Worm (Caenorhabditis elegans) whole organism, L4 larva: ENCODE results near the gene ced-9.

Experiments used
- D1046.2 ChIP-seq: fragments of 200-800 bp; sonication (Bioruptor generic); IDR thresholded peaks from 2 replicates; pipeline ENCODE4 v1.3.6; 2022; ENCODE audit warnings: missing genetic modification characterization, missing compliant biosample characterization
- F10B5.3 ChIP-seq: sonication (generic microtip); optimal IDR thresholded peaks from 2 replicates; lab custom pipeline; 2016; ENCODE audit warnings: mild to moderate bottlenecking, missing genetic modification characterization, missing compliant biosample characterization
- F26F4.8 ChIP-seq: fragments of 200-800 bp; sonication (Bioruptor generic); conservative IDR thresholded peaks from 2 replicates; pipeline ENCODE4 v1.3.6; 2022; ENCODE audit warnings: missing genetic modification characterization, missing compliant biosample characterization
- T20F7.1 ChIP-seq: fragments of 200-800 bp; sonication (Bioruptor generic); optimal IDR thresholded peaks from 2 replicates; lab custom pipeline; 2018; ENCODE audit warnings: mild to moderate bottlenecking, missing genetic modification characterization, missing compliant biosample characterization
- T26A8.4 ChIP-seq: fragments of 200-800 bp; sonication (Bioruptor generic); IDR thresholded peaks from 2 replicates; pipeline ENCODE4 v1.3.6; 2022; ENCODE audit warnings: missing genetic modification characterization, missing compliant biosample characterization
- Y105C5A.15 ChIP-seq: fragments of 200-800 bp; sonication (Bioruptor generic); IDR thresholded peaks from 2 replicates; pipeline ENCODE4 v1.3.6; 2022; ENCODE audit warnings: missing genetic modification characterization, missing compliant biosample characterization
- Y48G9A.11 ChIP-seq: fragments of 200-800 bp; sonication (Bioruptor generic); IDR thresholded peaks from 2 replicates; pipeline ENCODE4 v1.3.6; 2022; ENCODE audit warnings: missing genetic modification reagents, missing genetic modification characterization, missing compliant biosample characterization
- ama-1 ChIP-seq: fragments of 150-350 bp; optimal IDR thresholded peaks from 2 replicates; lab custom pipeline; 2014; ENCODE audit warnings: inconsistent platforms, mixed read lengths
- arid-1 ChIP-seq: fragments of 200-800 bp; sonication (Bioruptor generic); conservative IDR thresholded peaks from 2 replicates; pipeline ENCODE4 v1.3.6; 2022; ENCODE audit warnings: missing genetic modification reagents, missing genetic modification characterization, missing compliant biosample characterization
- ceh-32 ChIP-seq: sonication (generic microtip); optimal IDR thresholded peaks from 2 replicates; lab custom pipeline; 2016; ENCODE audit warnings: mild to moderate bottlenecking, missing genetic modification characterization, missing compliant biosample characterization; ENCODE audit not compliant: poor library complexity
- ceh-82 ChIP-seq: sonication (generic microtip); optimal IDR thresholded peaks from 2 replicates; lab custom pipeline; 2017; ENCODE audit warnings: missing biosample characterization, missing genetic modification characterization
- ctbp-1 ChIP-seq: fragments of 200-800 bp; sonication (Bioruptor generic); IDR thresholded peaks from 2 replicates; pipeline ENCODE4 v1.3.6; 2022; ENCODE audit warnings: missing genetic modification reagents, missing genetic modification characterization, missing compliant biosample characterization
- daf-12 ChIP-seq: fragments of 150-350 bp; optimal IDR thresholded peaks from 2 replicates; lab custom pipeline; 2014; ENCODE audit warnings: missing biosample characterization, missing genetic modification reagents, missing genetic modification characterization
- daf-19 ChIP-seq: fragments of 200-800 bp; sonication (Bioruptor generic); conservative IDR thresholded peaks from 2 replicates; pipeline ENCODE4 v1.3.6; 2022; ENCODE audit warnings: missing genetic modification characterization, missing compliant biosample characterization
- dmd-6 ChIP-seq: fragments of 200-800 bp; sonication (Bioruptor generic); IDR thresholded peaks from 2 replicates; pipeline ENCODE4 v1.3.6; 2022; ENCODE audit warnings: missing genetic modification reagents, missing genetic modification characterization, missing compliant biosample characterization
- dmd-9 ChIP-seq: fragments of 200-800 bp; sonication (Bioruptor generic); IDR thresholded peaks from 2 replicates; pipeline ENCODE4 v1.3.6; 2022; ENCODE audit warnings: missing genetic modification reagents, missing genetic modification characterization, missing compliant biosample characterization
- dpl-1 ChIP-seq: fragments of 150-350 bp; optimal IDR thresholded peaks from 2 replicates; lab custom pipeline; 2014; ENCODE audit warnings: missing biosample characterization, missing genetic modification reagents, missing genetic modification characterization
- duxl-1 ChIP-seq: sonication (generic microtip); optimal IDR thresholded peaks from 2 replicates; lab custom pipeline; 2016; ENCODE audit warnings: mild to moderate bottlenecking, missing genetic modification characterization, moderate library complexity, missing compliant biosample characterization; ENCODE audit not compliant: poor library complexity
- dve-1 ChIP-seq: sonication (generic microtip); optimal IDR thresholded peaks from 2 replicates; lab custom pipeline; 2017; ENCODE audit warnings: antibody characterized with exemption, mild to moderate bottlenecking, missing genetic modification characterization, missing compliant biosample characterization; ENCODE audit not compliant: insufficient read depth
- egl-43 ChIP-seq: fragments of 200-800 bp; sonication (Bioruptor generic); IDR thresholded peaks from 2 replicates; pipeline ENCODE4 v1.3.6; 2022; ENCODE audit warnings: missing genetic modification reagents, missing genetic modification characterization, missing compliant biosample characterization
- fkh-10 ChIP-seq: fragments of 150-350 bp; optimal IDR thresholded peaks from 2 replicates; lab custom pipeline; 2014; ENCODE audit warnings: missing biosample characterization, missing genetic modification reagents, missing genetic modification characterization
- fos-1 ChIP-seq: fragments of 150-350 bp; optimal IDR thresholded peaks from 2 replicates; lab custom pipeline; 2014; ENCODE audit warnings: missing biosample characterization, missing genetic modification characterization
- hlh-11 ChIP-seq: fragments of 200-800 bp; sonication (Bioruptor generic); optimal IDR thresholded peaks from 2 replicates; lab custom pipeline; 2018; ENCODE audit warnings: mild to moderate bottlenecking, missing genetic modification characterization, missing compliant biosample characterization
- lim-7 ChIP-seq: fragments of 200-800 bp; sonication (Bioruptor generic); IDR thresholded peaks from 2 replicates; pipeline ENCODE4 v1.3.6; 2022; ENCODE audit warnings: missing genetic modification characterization, missing compliant biosample characterization
- lin-1 ChIP-seq: fragments of 200-800 bp; sonication (Bioruptor generic); IDR thresholded peaks from 2 replicates; pipeline ENCODE4 v1.3.6; 2022; ENCODE audit warnings: missing genetic modification reagents, missing genetic modification characterization, missing compliant biosample characterization
- lin-29 ChIP-seq: fragments of 200-800 bp; sonication (Bioruptor generic); IDR thresholded peaks from 2 replicates; pipeline ENCODE4 v1.3.6; 2022; ENCODE audit warnings: missing genetic modification reagents, missing genetic modification characterization, missing compliant biosample characterization
- lir-3 ChIP-seq: sonication (generic microtip); optimal IDR thresholded peaks from 2 replicates; lab custom pipeline; 2016; ENCODE audit warnings: mild to moderate bottlenecking, missing genetic modification characterization, missing compliant biosample characterization
- madf-5 ChIP-seq, 2 experiments: fragments of 200-800 bp; sonication (Bioruptor generic); IDR thresholded peaks; 2 replicates each; pipeline ENCODE4 v1.3.6; 2022; ENCODE audit warnings: missing compliant biosample characterization in 2 of 2, missing genetic modification characterization in 2 of 2
- madf-9 ChIP-seq: fragments of 200-800 bp; sonication (Bioruptor generic); conservative IDR thresholded peaks from 2 replicates; pipeline ENCODE4 v1.3.6; 2022; ENCODE audit warnings: missing genetic modification reagents, missing genetic modification characterization, missing compliant biosample characterization
- mdl-1 ChIP-seq, 2 experiments: fragments of 150-350 bp in 1 of 2; sonication (generic microtip) in 1 of 2; optimal IDR thresholded peaks; 2 replicates each; lab custom pipeline; 2014 to 2017; ENCODE audit warnings: missing biosample characterization in 2 of 2, missing genetic modification characterization in 2 of 2
- mdt-29 ChIP-seq: fragments of 200-800 bp; sonication (Bioruptor generic); IDR thresholded peaks from 2 replicates; pipeline ENCODE4 v1.3.6; 2022; ENCODE audit warnings: missing genetic modification reagents, missing genetic modification characterization, missing compliant biosample characterization
- mep-1 ChIP-seq: fragments of 150-350 bp; sonication (generic microtip); optimal IDR thresholded peaks from 3 replicates; lab custom pipeline; 2014; ENCODE audit warnings: missing biosample characterization, missing genetic modification characterization
- mxl-2 ChIP-seq: fragments of 200-800 bp; sonication (Bioruptor generic); conservative IDR thresholded peaks from 2 replicates; pipeline ENCODE4 v1.3.6; 2022; ENCODE audit warnings: missing genetic modification reagents, missing genetic modification characterization, missing compliant biosample characterization
- mxl-3 ChIP-seq: fragments of 200-800 bp; sonication (Bioruptor generic); optimal IDR thresholded peaks from 2 replicates; lab custom pipeline; 2018; ENCODE audit warnings: mild to moderate bottlenecking, missing genetic modification characterization, missing compliant biosample characterization
- nhr-10 ChIP-seq: fragments of 150-350 bp; optimal IDR thresholded peaks from 2 replicates; lab custom pipeline; 2014; ENCODE audit warnings: missing biosample characterization, missing genetic modification characterization
- nhr-102 ChIP-seq: sonication (generic microtip); optimal IDR thresholded peaks from 2 replicates; lab custom pipeline; 2016; ENCODE audit warnings: mild to moderate bottlenecking, missing genetic modification characterization, moderate library complexity, missing compliant biosample characterization
- nhr-11 ChIP-seq: fragments of 150-350 bp; optimal IDR thresholded peaks from 2 replicates; lab custom pipeline; 2014; ENCODE audit warnings: missing biosample characterization, missing genetic modification characterization
- nhr-25 ChIP-seq: sonication (generic microtip); optimal IDR thresholded peaks from 2 replicates; lab custom pipeline; 2017; ENCODE audit warnings: missing genetic modification characterization, mild to moderate bottlenecking, missing compliant biosample characterization, antibody characterized with exemption, moderate library complexity, borderline replicate concordance; ENCODE audit not compliant: insufficient read depth
- nhr-28 ChIP-seq: fragments of 150-350 bp; optimal IDR thresholded peaks from 2 replicates; lab custom pipeline; 2014; ENCODE audit warnings: missing biosample characterization, missing genetic modification characterization
- nhr-6 ChIP-seq: fragments of 150-350 bp; optimal IDR thresholded peaks from 2 replicates; lab custom pipeline; 2014; ENCODE audit warnings: missing biosample characterization, missing genetic modification characterization
- nhr-77 ChIP-seq: fragments of 150-350 bp; optimal IDR thresholded peaks from 2 replicates; lab custom pipeline; 2014; ENCODE audit warnings: missing biosample characterization, missing genetic modification characterization
- pha-4 ChIP-seq, 2 experiments: fragments of 150-350 bp in 1 of 2; fragments of 200-800 bp in 1 of 2; sonication (Bioruptor generic) in 1 of 2; IDR thresholded peaks in 1 of 2; optimal IDR thresholded peaks in 1 of 2; 2 replicates each; pipeline versions ENCODE4 v1.3.6 to Lab custom; 2014 to 2022; ENCODE audit warnings: missing genetic modification characterization in 2 of 2, missing genetic modification reagents in 2 of 2, missing biosample characterization in 1 of 2, missing compliant biosample characterization in 1 of 2
- saeg-2 ChIP-seq: fragments of 200-800 bp; sonication (Bioruptor generic); IDR thresholded peaks from 2 replicates; pipeline ENCODE4 v1.3.6; 2022; ENCODE audit warnings: missing genetic modification reagents, missing genetic modification characterization, missing compliant biosample characterization
- set-16 ChIP-seq: fragments of 200-800 bp; sonication (Bioruptor generic); IDR thresholded peaks from 2 replicates; pipeline ENCODE4 v1.3.6; 2022; ENCODE audit warnings: missing genetic modification reagents, missing genetic modification characterization, missing compliant biosample characterization
- spr-1 ChIP-seq: sonication (generic microtip); optimal IDR thresholded peaks from 2 replicates; lab custom pipeline; 2016; ENCODE audit warnings: mild to moderate bottlenecking, missing genetic modification characterization, missing compliant biosample characterization
- spr-3 ChIP-seq: fragments of 200-800 bp; sonication (Bioruptor generic); optimal IDR thresholded peaks from 2 replicates; lab custom pipeline; 2018; ENCODE audit warnings: mild to moderate bottlenecking, missing genetic modification characterization, missing compliant biosample characterization
- tag-97 ChIP-seq: fragments of 200-800 bp; sonication (Bioruptor generic); IDR thresholded peaks from 2 replicates; pipeline ENCODE4 v1.3.6; 2022; ENCODE audit warnings: missing genetic modification characterization, missing compliant biosample characterization
- unc-130 ChIP-seq: sonication (generic microtip); optimal IDR thresholded peaks from 2 replicates; lab custom pipeline; 2016; ENCODE audit warnings: missing genetic modification reagents, missing genetic modification characterization, missing compliant biosample characterization
- unc-39 ChIP-seq: sonication (generic microtip); optimal IDR thresholded peaks from 2 replicates; lab custom pipeline; 2017; ENCODE audit warnings: missing biosample characterization, missing genetic modification characterization
- zip-11 ChIP-seq: fragments of 200-800 bp; sonication (Bioruptor generic); IDR thresholded peaks from 2 replicates; pipeline ENCODE4 v1.3.6; 2022; ENCODE audit warnings: missing genetic modification characterization, missing compliant biosample characterization
- zip-2 ChIP-seq: fragments of 150-350 bp; optimal IDR thresholded peaks from 2 replicates; lab custom pipeline; 2014; ENCODE audit warnings: missing biosample characterization, missing genetic modification characterization

The ced-9 gene

DNA sequence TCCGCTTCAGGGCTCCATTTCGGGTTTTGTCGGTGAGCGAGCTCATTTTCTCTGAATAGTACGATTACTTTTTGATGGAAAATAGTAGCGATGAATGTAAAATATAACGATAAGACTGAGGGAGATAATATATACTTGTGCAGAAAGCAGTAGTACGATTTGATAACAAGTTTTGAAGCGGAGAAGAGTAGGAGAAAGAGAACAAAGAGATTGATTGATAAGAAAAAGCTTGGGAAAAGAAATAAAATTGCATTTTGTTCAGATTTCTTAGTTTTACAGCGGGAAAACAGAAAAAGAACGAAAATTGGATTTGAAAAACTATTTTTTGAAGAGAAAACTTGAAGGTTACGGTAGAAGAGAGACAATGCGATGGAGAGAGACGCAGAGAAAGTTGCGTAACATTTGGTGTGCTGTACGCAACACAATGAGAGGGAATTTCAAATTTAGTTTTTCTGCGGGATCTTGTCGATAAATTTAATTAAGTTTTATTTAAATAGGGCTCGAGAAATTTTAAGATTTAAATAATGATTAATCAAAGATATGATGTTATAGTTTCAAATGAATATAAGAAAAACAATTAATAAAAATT is 22.7 kb downstream of the ced-9 start, which contains the start of gene umps-1 (continued):
- TF ChIP-seq madf-9: no peak
- no peak for TF ChIP-seq Y48G9A.11 (GFP tag; lab: Robert Waterston, UW)
- TF ChIP-seq pha-4 (GFP tag; IDR thresholded peaks at IDR 0.05; lab: Robert Waterston, UW): no peak
- TF ChIP-seq pha-4 (tag; optimal IDR thresholded peaks at IDR 0.05; lab: Kevin White, UChicago): no peak
- TF ChIP-seq fos-1 (tag; lab: Kevin White, UChicago): no peak
- TF ChIP-seq hlh-11 (tag; lab: Kevin White, UChicago): peak; percentile 50
- TF ChIP-seq nhr-102 (tag; lab: Kevin White, UChicago): no peak
- TF ChIP-seq lin-29 (GFP tag; lab: Robert Waterston, UW): no peak
- TF ChIP-seq ama-1 (lab: Kevin White, UChicago): no peak
- TF ChIP-seq dve-1 (tag; lab: Kevin White, UChicago): peak; percentile 60
- no peak for TF ChIP-seq mdl-1 (tag; optimal IDR thresholded peaks at IDR 0.05; lab: Kevin White, UChicago)
- TF ChIP-seq ctbp-1 (GFP tag; lab: Robert Waterston, UW): no peak
- TF ChIP-seq ceh-82 (tag; lab: Kevin White, UChicago): no peak
- TF ChIP-seq T20F7.1: no peak
- TF ChIP-seq egl-43 (GFP tag; lab: Robert Waterston, UW): no peak
- TF ChIP-seq F26F4.8 (GFP tag; lab: Robert Waterston, UW): no peak
- TF ChIP-seq saeg-2 (GFP tag; lab: Robert Waterston, UW): no peak
- TF ChIP-seq T26A8.4 (GFP tag; lab: Robert Waterston, UW): no peak
- TF ChIP-seq nhr-10 (tag; lab: Kevin White, UChicago): no peak
- TF ChIP-seq unc-130 (GFP tag; lab: Kevin White, UChicago): no peak
- no peak for TF ChIP-seq D1046.2 (GFP tag; lab: Robert Waterston, UW)
- no peak for TF ChIP-seq lim-7 (GFP tag; lab: Robert Waterston, UW)
- TF ChIP-seq lin-1: no peak
- no peak for TF ChIP-seq fkh-10 (GFP tag; lab: Kevin White, UChicago)
- TF ChIP-seq nhr-11 (tag; lab: Kevin White, UChicago): peak; percentile 30
- TF ChIP-seq mep-1 (tag; lab: Kevin White, UChicago): peak; percentile 60
- peak; percentile 51 for TF ChIP-seq nhr-25 (tag; lab: Kevin White, UChicago)
- TF ChIP-seq mxl-3 (GFP tag; lab: Kevin White, UChicago): no peak
- TF ChIP-seq mxl-2 (GFP tag; lab: Robert Waterston, UW): no peak
- TF ChIP-seq zip-2 (tag; lab: Kevin White, UChicago): no peak
- no peak for TF ChIP-seq spr-1 (tag; lab: Kevin White, UChicago)
- TF ChIP-seq lir-3 (tag; lab: Kevin White, UChicago): no peak
- no peak for TF ChIP-seq mdt-29 (GFP tag; lab: Robert Waterston, UW)
- no peak for TF ChIP-seq madf-5 (GFP tag; IDR thresholded peaks at IDR 0.05; lab: Robert Waterston, UW)
- peak; percentile 40 for TF ChIP-seq nhr-77
- TF ChIP-seq dmd-6 (GFP tag; lab: Robert Waterston, UW): peak; percentile 49
- TF ChIP-seq ceh-32 (tag; lab: Kevin White, UChicago): no peak
- no peak for TF ChIP-seq spr-3 (GFP tag; lab: Kevin White, UChicago)
- TF ChIP-seq daf-12 (tag; lab: Kevin White, UChicago): no peak
- TF ChIP-seq dmd-9 (GFP tag; lab: Robert Waterston, UW): no peak
- no peak for TF ChIP-seq zip-11
- TF ChIP-seq nhr-6: peak; percentile 59
- no peak for TF ChIP-seq duxl-1 (tag; lab: Kevin White, UChicago)
- TF ChIP-seq tag-97 (GFP tag; lab: Robert Waterston, UW): no peak
- TF ChIP-seq nhr-28 (tag; lab: Kevin White, UChicago): peak; percentile 74
- TF ChIP-seq F10B5.3 (tag; lab: Kevin White, UChicago): no peak
- TF ChIP-seq dpl-1 (GFP tag; lab: Kevin White, UChicago): peak; percentile 98
- TF ChIP-seq Y105C5A.15 (GFP tag; lab: Robert Waterston, UW): no peak
- TF ChIP-seq set-16 (GFP tag; lab: Robert Waterston, UW): no peak
- TF ChIP-seq daf-19 (GFP tag; lab: Robert Waterston, UW): no peak
- TF ChIP-seq arid-1 (GFP tag; lab: Robert Waterston, UW): no peak
- TF ChIP-seq unc-39 (tag; lab: Kevin White, UChicago): no peak
